Worm (Caenorhabditis elegans): ENCODE results near the gene sod-5.

DNA sequence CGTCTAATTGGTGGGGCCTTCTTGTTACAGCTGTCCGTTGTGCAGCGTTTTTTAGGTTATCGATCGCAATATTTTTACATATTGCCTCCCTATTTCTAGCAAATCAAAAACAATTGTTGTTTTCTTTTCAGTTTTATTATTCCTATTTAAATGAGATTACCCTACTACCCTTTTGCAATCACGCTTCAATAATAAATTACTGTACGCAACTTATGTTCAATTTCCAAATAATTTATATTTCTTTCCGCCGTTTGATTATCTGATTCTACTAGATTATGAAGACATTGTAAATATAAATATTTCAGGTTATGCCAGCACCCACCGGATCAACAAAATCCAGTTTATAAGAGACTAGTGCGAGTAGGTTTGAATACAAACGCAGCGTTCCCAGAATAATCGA, 12.1 kb upstream of the sod-5 start, which contains the start of gene ZK430.5:
- TF ChIP-seq repo-1 (tag; optimal IDR thresholded peaks at IDR 0.05) (no peak), F52B5.7 (tag; optimal IDR thresholded peaks at IDR 0.05) (no peak), K12H6.12 (tag; optimal IDR thresholded peaks at IDR 0.05) (no peak), dpl-1 (GFP tag; optimal IDR thresholded peaks at IDR 0.05) (no peak), rpc-1 (optimal IDR thresholded peaks at IDR 0.05) (no peak), rpc-1 (tag; optimal IDR thresholded peaks at IDR 0.05) (no peak), unc-62 (GFP tag; optimal IDR thresholded peaks at IDR 0.05) (no peak), ama-1 (optimal IDR thresholded peaks at IDR 0.05) (no peak), ama-1 (GFP tag; optimal IDR thresholded peaks at IDR 0.05) (no peak), let-607 (tag; optimal IDR thresholded peaks at IDR 0.05) (no peak), atf-7 (tag; optimal IDR thresholded peaks at IDR 0.05) (no peak)
